Fruit fly (Drosophila melanogaster): ENCODE measurements around the gene Dref.
A peak's percentile ranks its signal among the peaks of the same experiment; 100 is the strongest.

Gene Dref

dm6 chr2L:10003593-10003992 lies 36.6 kb upstream of the Dref start, which contains the start of gene Ndf (continued):
- TF ChIP-seq CG6254 (GFP tag; optimal IDR thresholded peaks at IDR 0.05) (peak; percentile 7), CG3847 (GFP tag; IDR thresholded peaks at IDR 0.05) (peak; percentile 93), Bteb2 (GFP tag; optimal IDR thresholded peaks at IDR 0.05) (peak; percentile 29), nerfin-1 (tag; optimal IDR thresholded peaks at IDR 0.05) (peak; percentile 8), CG6654 (GFP tag; optimal IDR thresholded peaks at IDR 0.05) (no peak), CG42726 (GFP tag; IDR thresholded peaks at IDR 0.05; ENCODE audit: partially characterized antibody) (peak; percentile 89), Dref (GFP tag; IDR thresholded peaks at IDR 0.05) (peak; percentile 96), CG15696 (tag; optimal IDR thresholded peaks at IDR 0.05) (peak; percentile 50), CG7963 (GFP tag; IDR thresholded peaks at IDR 0.05; ENCODE audit: partially characterized antibody) (peak; percentile 60; the same call in 2 of the 3 replicates), ro (GFP tag; IDR thresholded peaks at IDR 0.05) (no peak), Hr78 (GFP tag; optimal IDR thresholded peaks at IDR 0.05) (no peak), CG12071 (GFP tag; optimal IDR thresholded peaks at IDR 0.05) (no peak), CG14014 (GFP tag; IDR thresholded peaks at IDR 0.05) (peak; percentile 72), CG10267 (tag; optimal IDR thresholded peaks at IDR 0.05) (peak; percentile 98), fd102C (GFP tag; optimal IDR thresholded peaks at IDR 0.05) (peak; percentile 33), vvl (GFP tag; IDR thresholded peaks at IDR 0.05) (peak; percentile 82), wek (GFP tag; optimal IDR thresholded peaks at IDR 0.05) (peak; percentile 41), fu2 (GFP tag; optimal IDR thresholded peaks at IDR 0.05) (no peak), emc (GFP tag; optimal IDR thresholded peaks at IDR 0.05) (no peak), Myb (GFP tag; optimal IDR thresholded peaks at IDR 0.05) (peak; percentile 36), Meics (GFP tag; optimal IDR thresholded peaks at IDR 0.05) (peak; percentile 63), mam (GFP tag; optimal IDR thresholded peaks at IDR 0.05) (peak; percentile 72), CG31365 (tag; optimal IDR thresholded peaks at IDR 0.05) (no peak), CG10543 (GFP tag; optimal IDR thresholded peaks at IDR 0.05) (peak; percentile 56), CG10431 (GFP tag; optimal IDR thresholded peaks at IDR 0.05) (peak; percentile 0), CG16815 (GFP tag; optimal IDR thresholded peaks at IDR 0.05) (peak; percentile 4), CG3995 (GFP tag; optimal IDR thresholded peaks at IDR 0.05) (peak; percentile 47), Hsf (GFP tag; optimal IDR thresholded peaks at IDR 0.05) (peak; percentile 77), Kr (GFP tag; optimal IDR thresholded peaks at IDR 0.05) (no peak), HLH54F (GFP tag; optimal IDR thresholded peaks at IDR 0.05) (peak; percentile 41), CG2712 (tag; optimal IDR thresholded peaks at IDR 0.05) (peak; percentile 75), jing (GFP tag; optimal IDR thresholded peaks at IDR 0.05) (no peak), bab2 (GFP tag; optimal IDR thresholded peaks at IDR 0.05) (peak; percentile 39), CG8765 (GFP tag; IDR thresholded peaks at IDR 0.05) (no peak), Fer3 (tag; optimal IDR thresholded peaks at IDR 0.05) (peak; percentile 34), CG4820 (GFP tag; optimal IDR thresholded peaks at IDR 0.05) (peak; percentile 65), ato (GFP tag; IDR thresholded peaks at IDR 0.05; ENCODE audit: partially characterized antibody) (peak; percentile 65), Ets97D (GFP tag; optimal IDR thresholded peaks at IDR 0.05) (peak; percentile 93), CG10979 (tag; optimal IDR thresholded peaks at IDR 0.05) (peak; percentile 46), gem (tag; optimal IDR thresholded peaks at IDR 0.05) (peak; percentile 65), CG13894 (tag; optimal IDR thresholded peaks at IDR 0.05) (peak; percentile 15), CG2875 (GFP tag; optimal IDR thresholded peaks at IDR 0.05) (peak; percentile 23), p53 (GFP tag; optimal IDR thresholded peaks at IDR 0.05) (no peak), CG34422 (GFP tag; IDR thresholded peaks at IDR 0.05) (peak; percentile 78), CG1603 (tag; optimal IDR thresholded peaks at IDR 0.05) (peak; percentile 84), Taf1 (GFP tag; IDR thresholded peaks at IDR 0.05) (no peak), CG9437 (GFP tag; optimal IDR thresholded peaks at IDR 0.05) (peak; percentile 92), CG13775 (GFP tag; optimal IDR thresholded peaks at IDR 0.05) (peak; percentile 52), D (optimal IDR thresholded peaks at IDR 0.05) (no peak), D (GFP tag; optimal IDR thresholded peaks at IDR 0.05) (no peak), E2f2 (GFP tag; IDR thresholded peaks at IDR 0.05) (peak; percentile 66)

Measured in whole organism, embryonic.